Worm (Caenorhabditis elegans) whole organism, late embryonic: ENCODE data around the gene srw-133.

Experiments
- C08G9.2 ChIP-seq: sonication (generic microtip); optimal IDR thresholded peaks from 2 replicates; lab custom pipeline; 2016; ENCODE audit warnings: mild to moderate bottlenecking, missing genetic modification characterization, moderate library complexity, missing compliant biosample characterization
- C38D4.7 ChIP-seq: fragments of 200-800 bp; sonication (Bioruptor generic); optimal IDR thresholded peaks from 2 replicates; lab custom pipeline; 2018; ENCODE audit warnings: mild to moderate bottlenecking, missing genetic modification characterization, moderate library complexity, missing compliant biosample characterization
- K02D7.2 ChIP-seq: sonication (generic microtip); optimal IDR thresholded peaks from 2 replicates; lab custom pipeline; 2017; ENCODE audit warnings: mild to moderate bottlenecking, missing genetic modification characterization, missing compliant biosample characterization
- K09A11.1 ChIP-seq: sonication (generic microtip); optimal IDR thresholded peaks from 2 replicates; lab custom pipeline; 2017; ENCODE audit warnings: antibody characterized with exemption, mild to moderate bottlenecking, missing genetic modification characterization, missing compliant biosample characterization; ENCODE audit not compliant: insufficient read depth
- T23F11.4 ChIP-seq: fragments of 200-800 bp; sonication (Bioruptor generic); optimal IDR thresholded peaks from 2 replicates; lab custom pipeline; 2018; ENCODE audit warnings: mild to moderate bottlenecking, missing genetic modification characterization, missing compliant biosample characterization
- ceh-2 ChIP-seq: sonication (generic microtip); optimal IDR thresholded peaks from 2 replicates; lab custom pipeline; 2016; ENCODE audit warnings: missing genotype, missing genetic modification characterization, missing compliant biosample characterization
- ceh-22 ChIP-seq: sonication (generic microtip); optimal IDR thresholded peaks from 2 replicates; lab custom pipeline; 2017; ENCODE audit warnings: missing biosample characterization, missing genetic modification characterization
- ceh-24 ChIP-seq: sonication (generic microtip); optimal IDR thresholded peaks from 2 replicates; lab custom pipeline; 2016; ENCODE audit warnings: mild to moderate bottlenecking, missing genetic modification characterization, missing compliant biosample characterization
- ceh-30 ChIP-seq: fragments of 150-350 bp; optimal IDR thresholded peaks from 2 replicates; lab custom pipeline; 2014; ENCODE audit warnings: missing biosample characterization, missing genetic modification characterization
- ceh-31 ChIP-seq: sonication (generic microtip); optimal IDR thresholded peaks from 2 replicates; lab custom pipeline; 2016; ENCODE audit warnings: missing genetic modification characterization, missing compliant biosample characterization
- ceh-34 ChIP-seq: sonication (generic microtip); optimal IDR thresholded peaks from 2 replicates; lab custom pipeline; 2016; ENCODE audit warnings: mild to moderate bottlenecking, missing genetic modification characterization, missing compliant biosample characterization
- ceh-48 ChIP-seq: sonication (generic microtip); optimal IDR thresholded peaks from 2 replicates; lab custom pipeline; 2016; ENCODE audit warnings: missing genetic modification characterization, inconsistent platforms, missing compliant biosample characterization
- dmd-4 ChIP-seq: sonication (generic microtip); optimal IDR thresholded peaks from 2 replicates; lab custom pipeline; 2016; ENCODE audit warnings: borderline replicate concordance, missing genetic modification characterization, missing compliant biosample characterization
- elt-4 ChIP-seq: sonication (generic microtip); optimal IDR thresholded peaks from 2 replicates; lab custom pipeline; 2016; ENCODE audit warnings: missing genetic modification characterization, missing compliant biosample characterization
- fax-1 ChIP-seq: sonication (generic microtip); optimal IDR thresholded peaks from 2 replicates; lab custom pipeline; 2016; ENCODE audit warnings: missing genotype, missing genetic modification characterization, missing compliant biosample characterization
- fkh-10 ChIP-seq: fragments of 150-350 bp; optimal IDR thresholded peaks from 2 replicates; lab custom pipeline; 2014; ENCODE audit warnings: missing biosample characterization, missing genetic modification reagents, missing genetic modification characterization
- gmeb-2 ChIP-seq: sonication (generic microtip); optimal IDR thresholded peaks from 2 replicates; lab custom pipeline; 2016; ENCODE audit warnings: missing genetic modification characterization, inconsistent platforms, missing compliant biosample characterization
- hlh-15 ChIP-seq: sonication (generic microtip); optimal IDR thresholded peaks from 2 replicates; lab custom pipeline; 2016; ENCODE audit warnings: missing genetic modification characterization, missing compliant biosample characterization
- hlh-30 ChIP-seq: sonication (generic microtip); optimal IDR thresholded peaks from 2 replicates; lab custom pipeline; 2017; ENCODE audit warnings: antibody characterized with exemption, missing genetic modification characterization, missing compliant biosample characterization; ENCODE audit not compliant: insufficient read depth
- mec-3 ChIP-seq: sonication (generic microtip); optimal IDR thresholded peaks from 2 replicates; lab custom pipeline; 2016; ENCODE audit warnings: borderline replicate concordance, missing genetic modification characterization, missing compliant biosample characterization
- nhr-11 ChIP-seq: fragments of 150-350 bp; optimal IDR thresholded peaks from 2 replicates; lab custom pipeline; 2014; ENCODE audit warnings: missing biosample characterization, missing genetic modification characterization
- nhr-232 ChIP-seq: sonication (generic microtip); optimal IDR thresholded peaks from 2 replicates; lab custom pipeline; 2016; ENCODE audit warnings: missing genetic modification characterization, missing compliant biosample characterization
- pat-9 ChIP-seq: fragments of 200-800 bp; sonication (Bioruptor generic); optimal IDR thresholded peaks from 2 replicates; lab custom pipeline; 2018; ENCODE audit warnings: mild to moderate bottlenecking, missing genetic modification characterization, moderate library complexity, missing compliant biosample characterization
- pax-1 ChIP-seq: fragments of 150-350 bp; optimal IDR thresholded peaks from 2 replicates; lab custom pipeline; 2014; ENCODE audit warnings: missing biosample characterization, missing genetic modification characterization
- pha-2 ChIP-seq: sonication (generic microtip); optimal IDR thresholded peaks from 2 replicates; lab custom pipeline; 2017; ENCODE audit warnings: mild to moderate bottlenecking, missing genetic modification characterization, missing compliant biosample characterization
- pha-4 ChIP-seq: fragments of 150-350 bp; optimal IDR thresholded peaks from 2 replicates; lab custom pipeline; 2018; ENCODE audit warnings: missing biosample characterization, missing genetic modification reagents, missing genetic modification characterization
- pros-1 ChIP-seq: fragments of 150-350 bp; optimal IDR thresholded peaks from 2 replicates; lab custom pipeline; 2014; ENCODE audit warnings: missing biosample characterization, missing genetic modification reagents, missing genetic modification characterization
- rnt-1 ChIP-seq: sonication (generic microtip); optimal IDR thresholded peaks from 2 replicates; lab custom pipeline; 2016; ENCODE audit warnings: missing genetic modification characterization, missing compliant biosample characterization
- sox-4 ChIP-seq: sonication (generic microtip); optimal IDR thresholded peaks from 2 replicates; lab custom pipeline; 2017; ENCODE audit warnings: mild to moderate bottlenecking, missing genetic modification characterization, inconsistent platforms, missing compliant biosample characterization
- syd-9 ChIP-seq: sonication (generic microtip); optimal IDR thresholded peaks from 2 replicates; lab custom pipeline; 2016; ENCODE audit warnings: mild to moderate bottlenecking, missing genetic modification characterization, moderate library complexity, missing compliant biosample characterization
- tbx-2 ChIP-seq: sonication (generic microtip); optimal IDR thresholded peaks from 2 replicates; lab custom pipeline; 2016; ENCODE audit warnings: missing genetic modification characterization, missing compliant biosample characterization
- ttx-3 ChIP-seq: sonication (generic microtip); optimal IDR thresholded peaks from 2 replicates; lab custom pipeline; 2016; ENCODE audit warnings: missing genetic modification reagents, missing genetic modification characterization, missing compliant biosample characterization
- unc-3 ChIP-seq, 2 experiments: fragments of 200-800 bp in 1 of 2; sonication (Bioruptor generic) in 1 of 2; sonication (generic microtip) in 1 of 2; conservative IDR thresholded peaks in 1 of 2; optimal IDR thresholded peaks in 1 of 2; 2 replicates each; pipeline versions ENCODE4 v1.3.6 to Lab custom; 2016 to 2022; ENCODE audit warnings: missing compliant biosample characterization in 2 of 2, missing genetic modification characterization in 2 of 2, missing genetic modification reagents in 1 of 2
- unc-55 ChIP-seq: sonication (generic microtip); optimal IDR thresholded peaks from 2 replicates; lab custom pipeline; 2017; ENCODE audit warnings: missing biosample characterization, missing genetic modification reagents, missing genetic modification characterization
- unc-86 ChIP-seq: sonication (generic microtip); optimal IDR thresholded peaks from 2 replicates; lab custom pipeline; 2016; ENCODE audit warnings: missing genetic modification characterization, missing compliant biosample characterization
- ztf-16 ChIP-seq: sonication (generic microtip); optimal IDR thresholded peaks from 2 replicates; lab custom pipeline; 2017; ENCODE audit warnings: missing genetic modification characterization, missing compliant biosample characterization

srw-133 gene

ce11 chrV:4118332-4118731 lies 3.8 kb upstream of the srw-133 start, which contains the start of gene T05B4.9:
T05B4.9 (minus strand) TSS chrV:4118432.
- no peak for TF ChIP-seq ceh-22 (tag; lab: Kevin White, UChicago)
- TF ChIP-seq C08G9.2 (tag; lab: Kevin White, UChicago): no peak
- no peak for TF ChIP-seq tbx-2
- no peak for TF ChIP-seq pax-1 (tag; lab: Kevin White, UChicago)
- TF ChIP-seq rnt-1 (tag; lab: Kevin White, UChicago): no peak
- TF ChIP-seq fax-1 (tag; lab: Kevin White, UChicago): no peak
- TF ChIP-seq pha-4 (tag; lab: Kevin White, UChicago): no peak
- TF ChIP-seq dmd-4: no peak
- no peak for TF ChIP-seq gmeb-2 (tag; lab: Kevin White, UChicago)
- no peak for TF ChIP-seq unc-55 (GFP tag; lab: Kevin White, UChicago)
- TF ChIP-seq ceh-48 (tag; lab: Kevin White, UChicago): no peak
- no peak for TF ChIP-seq unc-86 (tag; lab: Kevin White, UChicago)
- no peak for TF ChIP-seq ztf-16
- no peak for TF ChIP-seq fkh-10
- no peak for TF ChIP-seq ttx-3
- TF ChIP-seq hlh-30 (tag; lab: Kevin White, UChicago): no peak
- no peak for TF ChIP-seq K09A11.1 (tag; lab: Kevin White, UChicago)
- no peak for TF ChIP-seq nhr-232 (tag; lab: Kevin White, UChicago)
- TF ChIP-seq K02D7.2 (tag; lab: Kevin White, UChicago): no peak

ce11 chrV:4116071-4116470 lies 1.5 kb upstream of the srw-133 start, which contains the start of gene T05B4.8:
T05B4.8 (minus strand) TSS chrV:4116171.
- no peak for TF ChIP-seq ttx-3
- no peak for TF ChIP-seq rnt-1 (tag; lab: Kevin White, UChicago)
- TF ChIP-seq nhr-11 (tag; lab: Kevin White, UChicago): no peak
- no peak for TF ChIP-seq mec-3 (tag; lab: Kevin White, UChicago)
- no peak for TF ChIP-seq sox-4 (tag; lab: Kevin White, UChicago)
- no peak for TF ChIP-seq ceh-24
- no peak for TF ChIP-seq elt-4
- TF ChIP-seq tbx-2: no peak
- TF ChIP-seq ztf-16: no peak
- TF ChIP-seq ceh-2 (tag; lab: Kevin White, UChicago): no peak
- no peak for TF ChIP-seq pha-2 (tag; lab: Kevin White, UChicago)
- no peak for TF ChIP-seq syd-9
- TF ChIP-seq K09A11.1 (tag; lab: Kevin White, UChicago): no peak
- no peak for TF ChIP-seq C38D4.7
- no peak for TF ChIP-seq ceh-30 (tag; lab: Kevin White, UChicago)
- no peak for TF ChIP-seq ceh-31 (tag; lab: Kevin White, UChicago)
- TF ChIP-seq ceh-34: no peak
- no peak for TF ChIP-seq fax-1 (tag; lab: Kevin White, UChicago)
- no peak for TF ChIP-seq hlh-15 (tag; lab: Kevin White, UChicago)
- TF ChIP-seq hlh-30 (tag; lab: Kevin White, UChicago): no peak

ce11 chrV:4112516-4112915 lies 2.0 kb downstream of the srw-133 start, which contains the start of gene srw-134:
srw-134 (minus strand) TSS chrV:4112616.
- TF ChIP-seq rnt-1 (tag; lab: Kevin White, UChicago) (no peak), T23F11.4 (GFP tag; lab: Kevin White, UChicago) (no peak), K09A11.1 (tag; lab: Kevin White, UChicago) (no peak), pax-1 (tag; lab: Kevin White, UChicago) (no peak), pros-1 (no peak), ceh-34 (no peak), K02D7.2 (tag; lab: Kevin White, UChicago) (no peak), pat-9 (tag; lab: Kevin White, UChicago) (no peak), unc-3 (GFP tag; conservative IDR thresholded peaks at IDR 0.05; lab: Robert Waterston, UW) (no peak), unc-3 (tag; optimal IDR thresholded peaks at IDR 0.05; lab: Kevin White, UChicago) (no peak), nhr-11 (tag; lab: Kevin White, UChicago) (no peak)
